Worm (Caenorhabditis elegans) whole organism, young adult: ENCODE data around the gene oig-4.

Experiments used
- B0019.2 ChIP-seq: fragments of 200-800 bp; sonication (Bioruptor generic); conservative IDR thresholded peaks from 2 replicates; pipeline ENCODE4 v1.3.6; 2022; ENCODE audit warnings: missing genetic modification reagents, missing genetic modification characterization, missing compliant biosample characterization
- C06A6.2 ChIP-seq: fragments of 200-800 bp; sonication (Bioruptor generic); conservative IDR thresholded peaks from 2 replicates; pipeline ENCODE4 v1.3.6; 2022; ENCODE audit warnings: missing genetic modification characterization, missing compliant biosample characterization
- D2030.7 ChIP-seq: fragments of 200-800 bp; sonication (Bioruptor generic); IDR thresholded peaks from 2 replicates; pipeline ENCODE4 v1.3.6; 2022; ENCODE audit warnings: missing genetic modification reagents, missing genetic modification characterization, missing compliant biosample characterization
- F10E7.11 ChIP-seq: sonication (generic microtip); optimal IDR thresholded peaks from 2 replicates; lab custom pipeline; 2017; ENCODE audit warnings: mild to moderate bottlenecking, missing genetic modification characterization, moderate library complexity, missing compliant biosample characterization
- F22D6.2 ChIP-seq: sonication (generic microtip); optimal IDR thresholded peaks from 2 replicates; lab custom pipeline; 2016; ENCODE audit warnings: mild to moderate bottlenecking, missing genetic modification characterization, missing compliant biosample characterization
- F52B5.7 ChIP-seq: sonication (generic microtip); optimal IDR thresholded peaks from 2 replicates; lab custom pipeline; 2016; ENCODE audit warnings: mild to moderate bottlenecking, missing genetic modification characterization, missing compliant biosample characterization
- F57A8.1 ChIP-seq: fragments of 200-800 bp; sonication (Bioruptor generic); optimal IDR thresholded peaks from 2 replicates; lab custom pipeline; 2018; ENCODE audit warnings: mild to moderate bottlenecking, missing genetic modification characterization, moderate library complexity, missing compliant biosample characterization
- F57C9.4 ChIP-seq: sonication (generic microtip); optimal IDR thresholded peaks from 2 replicates; lab custom pipeline; 2017; ENCODE audit warnings: mild to moderate bottlenecking, missing genetic modification characterization, missing compliant biosample characterization
- Y53G8AR.9 ChIP-seq: fragments of 200-800 bp; sonication (Bioruptor generic); conservative IDR thresholded peaks from 2 replicates; pipeline ENCODE4 v1.3.6; 2022; ENCODE audit warnings: missing genetic modification reagents, missing genetic modification characterization, missing compliant biosample characterization
- Y79H2A.3 ChIP-seq: fragments of 200-800 bp; sonication (Bioruptor generic); conservative IDR thresholded peaks from 2 replicates; pipeline ENCODE4 v1.3.6; 2022; ENCODE audit warnings: missing genetic modification reagents, missing genetic modification characterization, missing compliant biosample characterization
- ama-1 ChIP-seq, 3 experiments: fragments of 150-350 bp in 1 of 3; sonication (generic microtip) in 2 of 3; optimal IDR thresholded peaks; 2 replicates each; lab custom pipeline; 2014 to 2018; ENCODE audit warnings: missing biosample characterization in 2 of 3, missing genetic modification characterization in 2 of 3, missing genetic modification reagents in 2 of 3
- aptf-2 ChIP-seq: fragments of 200-800 bp; sonication (Bioruptor generic); conservative IDR thresholded peaks from 2 replicates; pipeline ENCODE4 v1.3.6; 2022; ENCODE audit warnings: missing genetic modification reagents, missing genetic modification characterization, missing compliant biosample characterization
- attf-3 ChIP-seq: fragments of 200-800 bp; sonication (Bioruptor generic); conservative IDR thresholded peaks from 2 replicates; pipeline ENCODE4 v1.3.6; 2022; ENCODE audit warnings: missing genetic modification reagents, missing genetic modification characterization, missing compliant biosample characterization
- bed-1 ChIP-seq: fragments of 200-800 bp; sonication (Bioruptor generic); IDR thresholded peaks from 2 replicates; pipeline ENCODE4 v1.3.6; 2022; ENCODE audit warnings: missing genetic modification reagents, missing genetic modification characterization, missing compliant biosample characterization
- cebp-2 ChIP-seq: fragments of 200-800 bp; sonication (Bioruptor generic); IDR thresholded peaks from 2 replicates; pipeline ENCODE4 v1.3.6; 2022; ENCODE audit warnings: missing genetic modification characterization, missing compliant biosample characterization
- ceh-40 ChIP-seq: fragments of 200-800 bp; sonication (Bioruptor generic); IDR thresholded peaks from 2 replicates; pipeline ENCODE4 v1.3.6; 2022; ENCODE audit warnings: missing genetic modification characterization, missing compliant biosample characterization
- ceh-91 ChIP-seq: fragments of 200-800 bp; sonication (Bioruptor generic); IDR thresholded peaks from 2 replicates; pipeline ENCODE4 v1.3.6; 2022; ENCODE audit warnings: missing genetic modification reagents, missing genetic modification characterization, missing compliant biosample characterization
- dox-1 ChIP-seq: fragments of 200-800 bp; sonication (Bioruptor generic); IDR thresholded peaks from 2 replicates; pipeline ENCODE4 v1.3.6; 2022; ENCODE audit warnings: missing genetic modification reagents, missing genetic modification characterization, missing compliant biosample characterization
- dpl-1 ChIP-seq: fragments of 150-350 bp; optimal IDR thresholded peaks from 2 replicates; lab custom pipeline; 2014; ENCODE audit warnings: missing biosample characterization, missing genetic modification reagents, missing genetic modification characterization
- efl-1 ChIP-seq: fragments of 150-350 bp; optimal IDR thresholded peaks from 2 replicates; lab custom pipeline; 2014; ENCODE audit warnings: missing biosample characterization, missing genetic modification reagents, missing genetic modification characterization
- egrh-3 ChIP-seq: fragments of 200-800 bp; sonication (Bioruptor generic); IDR thresholded peaks from 2 replicates; pipeline ENCODE4 v1.3.6; 2022; ENCODE audit warnings: missing genetic modification reagents, missing genetic modification characterization, missing compliant biosample characterization
- hmg-20 ChIP-seq: fragments of 200-800 bp; sonication (Bioruptor generic); IDR thresholded peaks from 2 replicates; pipeline ENCODE4 v1.3.6; 2022; ENCODE audit warnings: missing genetic modification reagents, missing genetic modification characterization, missing compliant biosample characterization
- lag-1 ChIP-seq: fragments of 200-800 bp; sonication (Bioruptor generic); IDR thresholded peaks from 2 replicates; pipeline ENCODE4 v1.3.6; 2022; ENCODE audit warnings: missing genetic modification reagents, missing genetic modification characterization, missing compliant biosample characterization
- let-526 ChIP-seq: fragments of 200-800 bp; sonication (Bioruptor generic); IDR thresholded peaks from 2 replicates; pipeline ENCODE4 v1.3.6; 2022; ENCODE audit warnings: missing genetic modification reagents, missing genetic modification characterization, missing compliant biosample characterization
- lin-54 ChIP-seq: fragments of 200-800 bp; sonication (Bioruptor generic); optimal IDR thresholded peaks from 2 replicates; lab custom pipeline; 2018; ENCODE audit warnings: mild to moderate bottlenecking, missing genetic modification characterization, missing compliant biosample characterization
- lsl-1 ChIP-seq: fragments of 200-800 bp; sonication (Bioruptor generic); optimal IDR thresholded peaks from 2 replicates; lab custom pipeline; 2018; ENCODE audit warnings: mild to moderate bottlenecking, missing genetic modification characterization, moderate library complexity, missing compliant biosample characterization
- lsy-27 ChIP-seq: sonication (generic microtip); optimal IDR thresholded peaks from 2 replicates; lab custom pipeline; 2017; ENCODE audit warnings: missing genetic modification characterization, mild to moderate bottlenecking, missing compliant biosample characterization, antibody characterized with exemption, missing genotype, borderline replicate concordance; ENCODE audit not compliant: insufficient read depth
- madf-10 ChIP-seq: sonication (generic microtip); optimal IDR thresholded peaks from 2 replicates; lab custom pipeline; 2016; ENCODE audit warnings: mild to moderate bottlenecking, missing genetic modification characterization, missing compliant biosample characterization
- madf-8 ChIP-seq: fragments of 200-800 bp; sonication (Bioruptor generic); conservative IDR thresholded peaks from 2 replicates; pipeline ENCODE4 v1.3.6; 2022; ENCODE audit warnings: missing genetic modification reagents, missing genetic modification characterization, missing compliant biosample characterization
- mcd-1 ChIP-seq: fragments of 200-800 bp; sonication (Bioruptor generic); IDR thresholded peaks from 2 replicates; pipeline ENCODE4 v1.3.6; 2022; ENCODE audit warnings: missing genetic modification reagents, missing genetic modification characterization, missing compliant biosample characterization
- mel-28 ChIP-seq: sonication (generic microtip); optimal IDR thresholded peaks from 2 replicates; lab custom pipeline; 2016; ENCODE audit warnings: borderline replicate concordance, mild to moderate bottlenecking, missing genetic modification characterization, missing compliant biosample characterization
- rcor-1 ChIP-seq: fragments of 200-800 bp; sonication (Bioruptor generic); IDR thresholded peaks from 2 replicates; pipeline ENCODE4 v1.3.6; 2022; ENCODE audit warnings: missing genetic modification reagents, missing genetic modification characterization, missing compliant biosample characterization
- snpc-1.1 ChIP-seq: sonication (generic microtip); optimal IDR thresholded peaks from 2 replicates; lab custom pipeline; 2017; ENCODE audit warnings: missing genetic modification characterization, mild to moderate bottlenecking, missing compliant biosample characterization, antibody characterized with exemption, moderate library complexity, missing genotype, missing genetic modification reagents; ENCODE audit not compliant: insufficient read depth
- snpc-1.3 ChIP-seq: sonication (generic microtip); optimal IDR thresholded peaks from 2 replicates; lab custom pipeline; 2017; ENCODE audit warnings: missing genetic modification characterization, mild to moderate bottlenecking, missing compliant biosample characterization, antibody characterized with exemption, moderate library complexity, missing genotype, missing genetic modification reagents; ENCODE audit not compliant: insufficient read depth
- snpc-3.4 ChIP-seq: sonication (generic microtip); optimal IDR thresholded peaks from 2 replicates; lab custom pipeline; 2017; ENCODE audit warnings: missing genetic modification characterization, mild to moderate bottlenecking, missing compliant biosample characterization, antibody characterized with exemption, moderate library complexity, missing genotype, missing genetic modification reagents
- somi-1 ChIP-seq: fragments of 200-800 bp; sonication (Bioruptor generic); optimal IDR thresholded peaks from 2 replicates; lab custom pipeline; 2018; ENCODE audit warnings: mild to moderate bottlenecking, missing genetic modification characterization, missing compliant biosample characterization
- tbp1 ChIP-seq: fragments of 200-800 bp; sonication (Bioruptor generic); optimal IDR thresholded peaks from 2 replicates; lab custom pipeline; 2018; ENCODE audit warnings: mild to moderate bottlenecking, missing genetic modification characterization, missing compliant biosample characterization
- tlf-1 ChIP-seq: fragments of 200-800 bp; sonication (Bioruptor generic); optimal IDR thresholded peaks from 2 replicates; lab custom pipeline; 2018; ENCODE audit warnings: mild to moderate bottlenecking, missing genetic modification characterization, missing compliant biosample characterization
- unc-62 ChIP-seq: fragments of 150-350 bp; optimal IDR thresholded peaks from 2 replicates; lab custom pipeline; 2014; ENCODE audit warnings: missing biosample characterization, missing genetic modification reagents, missing genetic modification characterization
- xnd-1 ChIP-seq: sonication (generic microtip); optimal IDR thresholded peaks from 2 replicates; lab custom pipeline; 2016; ENCODE audit warnings: missing genotype, missing genetic modification reagents, missing genetic modification characterization, missing compliant biosample characterization
- zim-3 ChIP-seq: sonication (generic microtip); optimal IDR thresholded peaks from 2 replicates; lab custom pipeline; 2017; ENCODE audit warnings: mild to moderate bottlenecking, missing genetic modification characterization, moderate library complexity, missing compliant biosample characterization
- ztf-18 ChIP-seq: sonication (generic microtip); optimal IDR thresholded peaks from 2 replicates; lab custom pipeline; 2016; ENCODE audit warnings: missing genotype, mild to moderate bottlenecking, missing genetic modification characterization, missing compliant biosample characterization
- ztf-25 ChIP-seq: fragments of 200-800 bp; sonication (Bioruptor generic); IDR thresholded peaks from 2 replicates; pipeline ENCODE4 v1.3.6; 2022; ENCODE audit warnings: missing genetic modification reagents, missing genetic modification characterization, missing compliant biosample characterization
- ztf-28 ChIP-seq: fragments of 200-800 bp; sonication (Bioruptor generic); IDR thresholded peaks from 2 replicates; pipeline ENCODE4 v1.3.6; 2022; ENCODE audit warnings: missing genetic modification reagents, missing genetic modification characterization, missing compliant biosample characterization
- ztf-6 ChIP-seq: fragments of 200-800 bp; sonication (Bioruptor generic); IDR thresholded peaks from 2 replicates; pipeline ENCODE4 v1.3.6; 2022; ENCODE audit warnings: missing genetic modification reagents, missing genetic modification characterization, missing compliant biosample characterization

The oig-4 gene

DNA sequence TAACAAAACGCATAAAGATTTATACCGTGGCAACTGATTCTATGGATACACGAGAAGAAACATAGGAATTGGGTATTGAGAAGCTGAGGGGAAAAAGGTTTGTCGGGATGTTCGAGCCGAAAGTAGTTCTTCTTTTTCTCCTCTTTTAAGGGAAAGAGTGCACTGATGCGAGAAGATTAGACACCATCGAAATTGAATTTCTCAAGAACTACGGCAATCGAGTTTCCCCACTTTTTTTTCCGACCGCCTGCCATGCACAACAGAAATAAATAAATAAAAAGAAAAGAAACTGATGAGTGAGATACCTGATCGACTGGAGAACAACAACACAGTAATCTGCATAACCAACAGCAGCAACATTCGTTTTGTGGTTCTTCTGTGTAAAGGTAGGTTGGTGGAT is 19.1 kb upstream of the oig-4 start:
- TF ChIP-seq lag-1 (GFP tag; lab: Robert Waterston, UW) (no peak), mcd-1 (no peak), ceh-40 (GFP tag; lab: Robert Waterston, UW) (no peak), F52B5.7 (tag; lab: Kevin White, UChicago) (no peak), somi-1 (GFP tag; lab: Kevin White, UChicago) (no peak), bed-1 (GFP tag; lab: Robert Waterston, UW) (no peak), tlf-1 (GFP tag; lab: Kevin White, UChicago) (no peak), Y53G8AR.9 (GFP tag; lab: Robert Waterston, UW) (no peak), egrh-3 (GFP tag; lab: Robert Waterston, UW) (no peak), hmg-20 (no peak), C06A6.2 (no peak), unc-62 (GFP tag; lab: Kevin White, UChicago) (no peak), let-526 (GFP tag; lab: Robert Waterston, UW) (no peak)

DNA sequence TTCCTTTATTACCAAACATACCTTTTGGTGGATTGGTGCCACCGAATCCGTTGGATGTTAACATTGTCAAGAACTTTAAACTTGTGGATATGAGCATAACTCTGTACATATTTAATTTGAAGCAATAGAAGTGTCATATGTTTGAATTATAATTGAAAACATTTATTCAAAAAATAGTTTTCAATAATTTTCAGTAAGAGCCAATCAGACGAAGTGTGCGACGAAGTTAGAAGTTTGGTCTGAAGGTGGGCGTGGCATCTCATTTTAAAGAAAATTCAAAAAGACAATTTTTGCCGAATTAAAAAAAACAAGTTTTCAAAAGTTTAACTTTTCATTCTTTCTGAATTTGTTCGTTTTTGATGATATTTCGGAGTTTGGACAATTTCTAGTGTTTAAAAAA is 18.5 kb upstream of the oig-4 start, which contains the start of gene syd-1:
TSS of gene syd-1 (minus strand) at position 101 of the 400 bp plus-strand sequence.
- TF ChIP-seq F57A8.1 (no peak), F10E7.11 (no peak), ztf-6 (GFP tag; lab: Robert Waterston, UW) (no peak), F57C9.4 (tag; lab: Kevin White, UChicago) (no peak), ama-1 (optimal IDR thresholded peaks at IDR 0.05; lab: Kevin White, UChicago) (no peak), ama-1 (GFP tag; optimal IDR thresholded peaks at IDR 0.05; lab: Kevin White, UChicago) (no peak), madf-10 (no peak), attf-3 (GFP tag; lab: Robert Waterston, UW) (no peak), ztf-25 (GFP tag; lab: Robert Waterston, UW) (no peak), zim-3 (no peak)

DNA sequence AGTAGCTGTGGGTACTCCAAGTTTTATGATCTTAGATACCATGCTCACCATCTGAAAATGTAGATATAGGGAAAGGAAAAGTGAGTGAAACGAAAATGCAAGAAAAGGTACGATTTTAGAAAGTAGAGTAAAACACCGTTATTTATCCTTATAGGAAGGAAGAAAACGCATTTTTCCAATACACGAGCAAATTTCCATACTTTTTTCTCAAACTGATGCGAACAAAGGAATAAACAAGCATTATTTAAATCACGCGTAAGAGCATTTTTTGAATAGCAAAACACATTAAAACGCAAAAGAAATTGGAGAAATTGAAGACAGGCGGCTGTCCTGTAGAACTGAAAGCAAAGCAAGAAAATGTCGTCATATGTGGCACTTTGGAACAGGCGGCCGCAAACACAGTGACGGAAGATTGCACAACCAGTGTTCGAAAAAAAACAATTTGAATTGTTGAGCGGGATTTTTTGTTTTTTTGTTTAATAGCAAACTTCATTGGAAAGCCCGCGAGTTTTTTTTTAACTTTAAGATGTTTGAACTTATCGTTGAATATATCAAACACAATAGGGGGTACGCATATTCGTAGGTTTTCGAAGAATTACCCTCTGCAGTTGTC is 14.5 kb upstream of the oig-4 start, which contains the start of gene pgam-5:
TSS of gene pgam-5 (minus strand) at position 51 of the 613 bp plus-strand sequence.
- TF ChIP-seq lin-54 (GFP tag; lab: Kevin White, UChicago) (peak; percentile 72), ceh-91 (peak; percentile 71; the same call in 1 of the 2 replicates), D2030.7 (GFP tag; lab: Robert Waterston, UW) (peak; percentile 24; the same call in 1 of the 2 replicates), snpc-1.3 (tag; lab: Kevin White, UChicago) (peak; percentile 29), cebp-2 (GFP tag; lab: Robert Waterston, UW) (no peak), snpc-3.4 (tag; lab: Kevin White, UChicago) (peak; percentile 64), F22D6.2 (tag; lab: Kevin White, UChicago) (no peak), egrh-3 (GFP tag; lab: Robert Waterston, UW) (no peak), madf-8 (GFP tag; lab: Robert Waterston, UW) (peak; percentile 80), lsy-27 (tag; lab: Kevin White, UChicago) (no peak), dox-1 (peak; percentile 46), aptf-2 (0 out of 2 replicates have a peak, but pooled peaks have one; percentile 30), lsl-1 (GFP tag; lab: Kevin White, UChicago) (peak; percentile 58), xnd-1 (tag; lab: Kevin White, UChicago) (peak; percentile 61), tbp1 (GFP tag; lab: Kevin White, UChicago) (no peak), mel-28 (tag; lab: Kevin White, UChicago) (no peak), ztf-18 (tag; lab: Kevin White, UChicago) (peak; percentile 2), rcor-1 (GFP tag; lab: Robert Waterston, UW) (0 out of 2 replicates have a peak, but pooled peaks have one; percentile 22), efl-1 (GFP tag; lab: Kevin White, UChicago) (peak; percentile 81), snpc-1.1 (tag; lab: Kevin White, UChicago) (peak; percentile 41), Y79H2A.3 (0 out of 2 replicates have a peak, but pooled peaks have one; percentile 23), dpl-1 (GFP tag; lab: Kevin White, UChicago) (peak; percentile 51), ztf-28 (GFP tag; lab: Robert Waterston, UW) (no peak), B0019.2 (GFP tag; lab: Robert Waterston, UW) (0 out of 2 replicates have a peak, but pooled peaks have one; percentile 29)
